Worm (Caenorhabditis elegans): Measurements from ENCODE around the gene stt-3.

Gene stt-3

ce11 chrIII:6240528-6240927 lies 7.9 kb upstream of the stt-3 start, which contains the start of gene T12A2.3:
T12A2.3 (plus strand) TSS chrIII:6240828.
- TF ChIP-seq lin-13 (tag; optimal IDR thresholded peaks at IDR 0.05) (no peak), nhr-12 (tag; optimal IDR thresholded peaks at IDR 0.05) (no peak), ces-1 (GFP tag; optimal IDR thresholded peaks at IDR 0.05) (no peak), pha-4 (tag; optimal IDR thresholded peaks at IDR 0.05) (no peak), nhr-28 (tag; optimal IDR thresholded peaks at IDR 0.05) (no peak), elt-3 (tag; optimal IDR thresholded peaks at IDR 0.05) (no peak), tbx-8 (GFP tag; optimal IDR thresholded peaks at IDR 0.05) (no peak), zip-8 (tag; optimal IDR thresholded peaks at IDR 0.05) (no peak), unc-120 (tag; optimal IDR thresholded peaks at IDR 0.05; ENCODE audit: poor library complexity, severe bottlenecking) (no peak), nhr-76 (tag; optimal IDR thresholded peaks at IDR 0.05) (no peak), mep-1 (tag; optimal IDR thresholded peaks at IDR 0.05) (no peak), M03D4.4 (tag; optimal IDR thresholded peaks at IDR 0.05) (no peak), nhr-2 (tag; optimal IDR thresholded peaks at IDR 0.05) (no peak), snpc-4 (tag; optimal IDR thresholded peaks at IDR 0.05) (no peak), ceh-39 (tag; optimal IDR thresholded peaks at IDR 0.05) (no peak), lsy-2 (tag; optimal IDR thresholded peaks at IDR 0.05) (no peak)

- no peak for TF ChIP-seq sptf-1 (tag; optimal IDR thresholded peaks at IDR 0.05)
- no peak for TF ChIP-seq lsy-2 (tag; optimal IDR thresholded peaks at IDR 0.05)
- TF ChIP-seq sem-2 (GFP tag; optimal IDR thresholded peaks at IDR 0.05) = no peak
- no peak for TF ChIP-seq ceh-43 (GFP tag; optimal IDR thresholded peaks at IDR 0.05)
- TF ChIP-seq drap-1 (GFP tag; optimal IDR thresholded peaks at IDR 0.05) = no peak
- no peak for TF ChIP-seq unc-120 (tag; optimal IDR thresholded peaks at IDR 0.05; ENCODE audit: poor library complexity, severe bottlenecking)
- TF ChIP-seq nhr-2 (tag; optimal IDR thresholded peaks at IDR 0.05) = no peak
- no peak for TF ChIP-seq ham-2 (GFP tag; optimal IDR thresholded peaks at IDR 0.05)
These were observed 2.7 kb upstream of the stt-3 start, which contains the start of gene bcas-2 for ce11 chrIII:6245728-6246127. bcas-2 (minus strand) TSS chrIII:6245828.

ce11 chrIII:6251511-6251910 lies 3.1 kb downstream of the stt-3 start, which contains the start of gene amdh-1:
amdh-1 (plus strand) TSS chrIII:6251811.
- TF ChIP-seq sem-2 (GFP tag; optimal IDR thresholded peaks at IDR 0.05) = no peak
- no peak for TF ChIP-seq M03D4.4 (tag; optimal IDR thresholded peaks at IDR 0.05)
- TF ChIP-seq ceh-83 (GFP tag; optimal IDR thresholded peaks at IDR 0.05) = no peak
- no peak for TF ChIP-seq blmp-1 (tag; optimal IDR thresholded peaks at IDR 0.05)

ce11 chrIII:6254737-6255136 lies 6.3 kb downstream of the stt-3 start, which contains the start of gene srg-8:
srg-8 (minus strand) TSS chrIII:6254837.
- no peak for TF ChIP-seq bed-3 (GFP tag; optimal IDR thresholded peaks at IDR 0.05)

- TF ChIP-seq drap-1 (GFP tag; optimal IDR thresholded peaks at IDR 0.05) (no peak), pha-4 (tag; optimal IDR thresholded peaks at IDR 0.05) (no peak), elt-1 (tag; optimal IDR thresholded peaks at IDR 0.05; ENCODE audit: borderline replicate concordance, insufficient read depth) (no peak), unc-39 (tag; optimal IDR thresholded peaks at IDR 0.05) (no peak), mab-5 (tag; optimal IDR thresholded peaks at IDR 0.05) (no peak), lsy-2 (tag; optimal IDR thresholded peaks at IDR 0.05) (no peak), sem-2 (GFP tag; optimal IDR thresholded peaks at IDR 0.05) (no peak), ceh-43 (GFP tag; optimal IDR thresholded peaks at IDR 0.05) (no peak), blmp-1 (tag; optimal IDR thresholded peaks at IDR 0.05) (no peak), elt-3 (tag; optimal IDR thresholded peaks at IDR 0.05) (no peak), lin-13 (tag; optimal IDR thresholded peaks at IDR 0.05) (no peak), unc-62 (GFP tag; optimal IDR thresholded peaks at IDR 0.05) (no peak), flh-1 (GFP tag; optimal IDR thresholded peaks at IDR 0.05) (no peak), ces-1 (GFP tag; optimal IDR thresholded peaks at IDR 0.05) (no peak), nhr-2 (tag; optimal IDR thresholded peaks at IDR 0.05) (no peak), hlh-1 (tag; optimal IDR thresholded peaks at IDR 0.05) (no peak), nhr-237 (tag; optimal IDR thresholded peaks at IDR 0.05) (no peak), unc-120 (tag; optimal IDR thresholded peaks at IDR 0.05; ENCODE audit: poor library complexity, severe bottlenecking) (no peak), tbx-8 (GFP tag; optimal IDR thresholded peaks at IDR 0.05) (no peak)
These were observed 8.2 kb downstream of the stt-3 start, which contains the start of gene srg-9 for ce11 chrIII:6256675-6257074. srg-9 (minus strand) TSS chrIII:6256775.
